Fruit fly (Drosophila melanogaster): ENCODE results near the gene CG15741.
A peak's percentile ranks its signal among the peaks of the same experiment; 100 is the strongest.

Gene CG15741

DNA sequence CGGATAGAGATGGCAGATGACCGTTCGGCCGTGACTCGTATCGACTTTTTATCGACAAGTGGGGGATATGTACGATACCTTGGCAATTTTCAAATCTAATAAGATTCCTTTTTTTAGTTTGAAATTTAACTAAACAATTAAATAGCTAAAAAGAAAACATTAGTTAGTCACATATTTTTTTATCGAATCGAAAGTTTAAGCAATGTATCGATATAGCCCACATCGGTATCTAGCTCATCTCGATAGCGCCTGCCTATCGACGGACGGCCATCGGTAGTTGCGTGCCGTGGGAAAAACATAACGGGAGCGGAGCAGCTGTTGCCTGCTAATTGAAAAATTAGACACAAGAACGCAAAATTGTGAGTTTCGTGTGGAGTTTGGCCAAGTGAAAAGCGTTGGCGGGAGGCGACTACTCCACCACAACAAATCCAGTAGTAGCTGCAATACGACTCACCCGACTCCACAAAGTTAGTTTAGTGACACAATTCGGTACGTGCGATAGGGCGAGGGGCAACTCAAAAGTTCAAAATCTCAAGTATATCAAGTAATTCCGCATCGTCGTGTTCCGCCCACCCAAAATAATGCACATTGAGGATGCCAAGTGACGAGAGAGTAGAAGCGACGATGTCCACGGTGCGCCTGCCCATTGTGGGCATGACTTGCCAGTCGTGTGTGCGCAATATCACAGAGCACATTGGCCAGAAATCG, 17.1 kb upstream of the CG15741 start, which contains the start of the genes CG10347 and ATP7:
CG10347 (minus strand) TSS at position 174 of the 708 bp plus-strand sequence.
ATP7 (plus strand) TSS at position 265 of the 708 bp plus-strand sequence.
- TF ChIP-seq CG8478 (optimal IDR thresholded peaks at IDR 0.05) = no peak
- no peak for TF ChIP-seq CTCF (optimal IDR thresholded peaks at IDR 0.05)

DNA sequence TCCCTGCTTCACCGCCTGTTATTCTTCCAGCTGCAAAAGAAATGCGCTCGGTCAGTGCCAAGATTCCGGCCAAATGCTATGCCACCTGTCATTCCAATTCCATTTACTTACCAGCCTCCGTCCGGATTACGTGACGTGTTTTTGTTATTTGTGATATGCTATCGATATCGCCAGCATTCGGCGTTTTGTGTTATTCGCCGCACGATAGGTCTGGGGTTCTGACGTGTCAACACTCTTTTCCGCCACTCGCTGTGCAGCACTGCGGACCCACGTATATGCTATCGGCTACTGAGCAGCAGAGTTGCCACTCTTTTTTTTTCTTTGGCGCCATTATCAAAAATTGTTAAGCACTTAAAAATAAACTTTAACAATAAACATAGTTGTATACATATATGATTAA, 14.5 kb upstream of the CG15741 start, which contains the start of gene p24-1:
p24-1 (minus strand) TSS at position 221 of the 400 bp plus-strand sequence.
- TF ChIP-seq CG8478 (optimal IDR thresholded peaks at IDR 0.05) (no peak), CTCF (optimal IDR thresholded peaks at IDR 0.05) (peak; percentile 32 to 39)

DNA sequence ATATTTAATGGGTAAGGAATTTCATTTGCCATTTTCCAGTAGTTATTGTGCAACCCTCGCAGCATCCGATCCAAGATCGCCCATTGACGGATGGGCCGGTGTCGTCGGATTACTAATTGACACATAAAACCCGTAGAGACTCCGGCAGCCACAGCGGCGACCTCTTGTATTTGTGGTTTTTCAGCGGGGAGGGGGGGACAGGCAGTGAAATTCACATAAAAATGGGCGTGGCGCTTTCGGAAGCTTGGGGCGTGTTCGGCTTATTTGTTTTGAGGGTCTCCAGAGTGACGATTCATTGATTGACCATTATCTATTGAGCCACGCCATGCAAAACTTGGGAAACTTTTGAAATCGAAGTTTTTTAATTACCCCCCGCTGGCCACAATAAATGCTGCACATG, 11.4 kb upstream of the CG15741 start:
- TF ChIP-seq CG8478 (optimal IDR thresholded peaks at IDR 0.05) = no peak
- TF ChIP-seq CTCF (optimal IDR thresholded peaks at IDR 0.05) = no peak

DNA sequence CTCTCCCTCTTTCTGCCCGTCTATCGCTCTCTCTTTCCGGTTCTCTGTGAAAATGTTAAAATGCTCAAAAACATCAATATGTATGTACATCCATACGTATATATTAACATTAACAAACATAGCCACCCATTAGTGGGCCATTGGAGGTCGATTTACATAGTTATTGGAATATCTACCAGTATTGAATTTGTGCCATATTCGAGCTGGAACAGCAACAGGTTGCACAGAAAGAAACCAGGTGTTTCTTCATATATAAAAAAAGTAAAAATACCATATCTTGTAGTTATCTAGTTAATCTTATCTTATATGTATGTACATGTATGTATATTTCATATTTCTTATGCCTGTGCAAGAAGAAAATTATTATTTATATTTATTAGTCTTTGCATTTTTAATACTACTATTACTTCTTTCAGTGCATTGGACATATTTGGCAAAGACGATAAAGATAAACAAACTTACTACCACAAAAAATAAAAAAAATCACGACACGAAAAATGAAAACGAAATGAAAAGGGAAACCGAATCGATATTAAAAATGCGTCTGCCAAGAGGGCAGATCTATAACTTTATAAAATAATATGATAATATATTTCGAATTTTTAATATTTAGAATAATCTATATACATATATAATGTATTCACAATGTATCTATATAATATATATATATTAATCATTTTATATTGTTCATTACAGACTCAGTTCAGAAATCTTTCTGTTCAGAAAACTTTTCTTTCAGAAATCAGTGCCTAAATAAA, 10.9 kb upstream of the CG15741 start:
- TF ChIP-seq CTCF (optimal IDR thresholded peaks at IDR 0.05) (no peak), CG8478 (optimal IDR thresholded peaks at IDR 0.05) (no peak)

DNA sequence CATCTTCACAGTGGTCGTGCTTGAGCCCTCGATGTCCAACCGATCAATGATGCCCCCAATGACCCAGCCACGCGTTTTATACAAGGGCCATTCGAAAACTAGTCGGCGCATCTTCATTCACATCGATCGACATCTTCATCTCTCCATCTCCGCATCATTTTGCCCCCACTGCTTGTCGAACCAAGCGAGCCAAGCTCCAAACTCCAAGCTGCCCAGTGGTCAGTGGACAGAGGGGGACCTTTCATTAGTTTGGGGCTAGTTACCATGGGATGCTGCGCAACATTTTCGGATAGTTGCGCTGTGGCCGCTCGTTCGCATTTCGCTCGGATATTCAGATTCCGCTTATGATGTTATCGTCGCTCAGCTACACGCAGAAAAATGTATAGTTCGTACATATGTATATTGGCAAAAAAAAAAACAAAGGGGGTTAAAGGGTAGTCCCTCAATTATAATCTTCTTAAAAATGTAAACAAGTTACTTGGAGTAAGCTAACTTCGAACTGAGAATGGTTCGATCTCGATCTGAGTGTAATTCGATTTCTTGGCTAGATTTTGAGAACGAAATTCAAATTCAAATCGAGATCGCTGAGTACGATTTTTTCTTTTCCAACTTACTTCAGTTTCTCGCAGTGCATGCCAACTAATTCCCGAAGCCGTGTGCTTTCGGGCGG, 8.4 kb upstream of the CG15741 start, which contains the start of gene CG15740:
CG15740 (minus strand) TSS at position 51 of the 670 bp plus-strand sequence.
- no peak for TF ChIP-seq CG8478 (optimal IDR thresholded peaks at IDR 0.05)

DNA sequence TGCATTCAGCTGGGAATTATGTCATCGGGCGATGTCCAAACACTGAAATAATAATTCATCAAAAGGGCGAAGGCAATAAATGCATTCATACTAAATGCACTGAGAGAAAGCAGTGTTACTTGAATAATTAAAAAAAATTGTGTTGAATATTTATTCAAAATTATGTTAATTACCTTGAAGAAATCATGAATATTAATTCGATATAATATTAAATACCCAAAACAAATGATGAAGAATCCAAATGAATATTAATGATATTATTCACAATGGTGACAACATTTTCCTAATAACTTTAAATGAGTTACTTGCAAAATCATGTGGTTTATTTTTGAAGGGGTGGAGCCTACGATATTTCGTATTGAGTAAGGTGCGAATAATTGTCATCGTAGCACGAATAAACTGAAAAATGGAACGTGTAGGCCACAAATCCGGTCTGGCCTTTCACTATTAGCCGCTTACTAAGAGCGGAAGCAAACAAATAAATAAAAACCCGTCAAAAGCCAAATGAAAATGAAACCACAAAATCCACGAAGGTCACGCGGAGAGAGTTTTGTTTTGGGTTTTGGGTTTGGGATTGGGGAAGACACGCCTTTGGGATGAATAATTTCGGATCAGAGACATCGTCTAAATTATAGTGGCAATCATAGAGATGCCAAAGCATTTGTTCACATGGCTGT, 4.0 kb upstream of the CG15741 start:
- no peak for TF ChIP-seq CTCF (optimal IDR thresholded peaks at IDR 0.05)
- no peak for TF ChIP-seq CG8478 (optimal IDR thresholded peaks at IDR 0.05)

DNA sequence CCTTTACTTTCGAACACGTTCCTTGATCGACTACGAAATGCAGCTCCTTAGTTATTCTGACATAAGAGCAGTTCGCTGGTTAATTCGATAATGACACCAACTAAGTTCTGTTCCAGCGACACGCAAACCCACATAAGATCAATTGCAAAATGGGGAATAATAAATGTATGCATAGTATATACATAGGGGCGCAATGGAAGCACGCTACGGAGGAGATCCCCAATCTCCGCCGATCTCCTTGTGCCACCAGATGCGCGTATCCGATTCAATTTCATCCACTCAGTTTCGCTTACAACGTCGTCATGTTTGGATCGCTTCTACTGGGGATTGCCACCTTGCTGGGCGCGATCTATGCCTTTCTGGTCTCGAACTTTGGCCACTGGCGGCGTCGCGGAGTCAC, 1.5 kb upstream of the CG15741 start, which contains the start of gene Cyp28c1:
Cyp28c1 (plus strand) TSS at position 301 of the 400 bp plus-strand sequence.
- TF ChIP-seq CTCF (optimal IDR thresholded peaks at IDR 0.05) (no peak), CG8478 (optimal IDR thresholded peaks at IDR 0.05) (no peak)

DNA sequence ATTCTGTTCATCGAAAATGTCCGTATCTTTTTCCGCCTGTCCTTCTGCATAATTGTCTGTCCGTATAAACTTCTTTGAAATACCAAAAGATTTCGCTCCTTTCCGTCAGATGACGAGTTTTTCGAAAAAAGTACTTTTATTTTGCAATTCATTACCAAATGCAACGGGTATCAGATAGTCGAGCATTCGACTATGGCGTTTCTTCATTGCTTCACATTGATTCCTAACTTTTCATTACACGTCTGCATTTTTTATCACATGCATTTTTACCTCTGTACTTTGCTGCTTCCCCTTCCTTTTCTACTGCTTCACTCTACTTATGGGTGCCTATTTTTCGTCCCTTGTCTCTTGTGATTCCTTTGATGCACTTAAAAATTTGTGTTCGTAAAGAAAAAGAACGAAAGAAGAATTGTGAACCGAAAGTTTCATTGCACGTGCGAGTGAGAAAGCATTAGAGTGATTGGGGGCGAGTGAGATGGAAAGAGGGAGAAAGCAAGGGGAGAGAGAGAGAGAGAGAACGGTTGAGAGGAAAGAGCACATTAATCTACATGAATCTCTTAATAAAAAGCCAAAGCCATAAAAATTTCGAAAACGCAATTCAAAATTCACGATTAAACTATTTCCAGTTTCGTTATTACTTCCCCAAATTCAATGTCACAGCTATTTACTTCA, 9.4 kb downstream of the CG15741 start:
- TF ChIP-seq CTCF (optimal IDR thresholded peaks at IDR 0.05) (no peak), CG8478 (optimal IDR thresholded peaks at IDR 0.05) (no peak)

DNA sequence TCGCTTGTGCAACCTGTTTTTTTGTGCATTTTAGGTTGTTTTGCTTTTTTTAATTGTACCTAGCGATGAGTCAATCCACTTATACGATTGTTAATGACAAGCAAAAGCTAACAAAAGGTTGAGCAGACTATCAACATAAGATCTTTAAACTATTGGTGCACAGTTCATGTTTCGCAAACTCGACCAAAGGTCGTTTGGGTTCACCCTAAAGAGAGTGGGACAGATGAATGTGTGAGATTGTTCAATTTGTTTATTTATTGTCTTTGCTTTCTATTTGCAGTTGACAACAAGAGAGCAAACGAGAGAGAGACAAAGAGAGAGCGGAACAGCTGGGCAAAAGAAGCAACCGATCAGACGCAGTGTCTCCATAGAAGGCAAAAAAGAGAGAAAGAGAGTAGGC, 14.8 kb downstream of the CG15741 start:
- TF ChIP-seq CG8478 (optimal IDR thresholded peaks at IDR 0.05) = no peak
- TF ChIP-seq CTCF (optimal IDR thresholded peaks at IDR 0.05) = no peak

DNA sequence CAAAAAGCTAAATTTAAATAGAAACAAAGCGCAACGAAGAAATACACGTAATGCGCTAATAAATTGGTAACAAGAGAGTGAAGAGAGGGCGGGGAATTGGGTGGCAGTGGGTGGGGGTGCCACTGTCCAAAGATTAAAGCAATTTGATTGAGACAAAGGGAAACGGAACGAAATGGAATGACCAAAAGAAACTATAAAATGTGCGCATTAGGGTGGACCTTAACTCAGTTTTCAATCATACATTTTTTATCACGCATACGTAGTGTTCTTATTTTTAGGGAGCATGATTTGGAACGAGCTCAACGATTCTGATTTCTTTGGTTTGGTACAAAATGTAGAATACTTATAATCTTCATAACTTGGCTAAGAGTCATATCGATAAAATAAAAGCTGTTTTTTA, 15.9 kb downstream of the CG15741 start:
- TF ChIP-seq CTCF (optimal IDR thresholded peaks at IDR 0.05) = no peak
- no peak for TF ChIP-seq CG8478 (optimal IDR thresholded peaks at IDR 0.05)

DNA sequence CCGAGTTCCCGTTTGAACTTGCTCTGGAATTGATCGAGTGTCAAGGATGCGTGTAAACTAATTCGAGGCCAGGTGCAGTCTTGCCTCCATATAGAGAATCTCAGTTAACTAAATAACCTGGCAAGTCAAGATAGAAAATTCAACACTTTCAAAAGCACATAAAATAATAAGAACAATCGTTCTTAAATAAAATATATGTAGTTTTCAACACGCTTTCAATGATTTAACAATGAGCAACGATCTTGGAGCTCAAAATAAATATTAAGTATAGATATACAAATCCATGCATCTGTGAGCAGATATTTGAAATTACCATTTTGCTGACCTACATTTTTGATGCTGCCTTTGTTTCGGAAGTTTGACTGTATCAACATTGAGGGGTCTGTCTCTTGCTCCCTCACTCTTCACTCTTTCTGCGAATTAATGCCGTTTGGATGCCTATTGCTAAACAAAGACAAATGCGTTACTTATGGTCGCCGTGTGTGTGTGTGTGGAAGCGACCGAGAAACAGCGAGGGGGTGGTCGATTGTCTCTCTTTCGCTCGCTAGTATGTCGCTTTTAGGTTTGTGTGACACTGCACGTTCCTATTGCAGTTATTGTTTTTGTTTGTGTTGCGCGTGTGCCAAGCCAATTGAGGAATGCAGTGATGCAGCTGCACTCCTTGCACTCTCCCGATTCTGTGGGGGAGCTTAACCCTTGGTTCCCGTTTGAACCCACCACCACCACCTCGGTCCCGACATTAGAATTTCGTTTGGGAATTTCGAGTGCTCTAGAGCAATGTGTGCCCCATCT, 17.3 kb downstream of the CG15741 start:
- TF ChIP-seq CTCF (optimal IDR thresholded peaks at IDR 0.05) (no peak), CG8478 (optimal IDR thresholded peaks at IDR 0.05) (no peak)

DNA sequence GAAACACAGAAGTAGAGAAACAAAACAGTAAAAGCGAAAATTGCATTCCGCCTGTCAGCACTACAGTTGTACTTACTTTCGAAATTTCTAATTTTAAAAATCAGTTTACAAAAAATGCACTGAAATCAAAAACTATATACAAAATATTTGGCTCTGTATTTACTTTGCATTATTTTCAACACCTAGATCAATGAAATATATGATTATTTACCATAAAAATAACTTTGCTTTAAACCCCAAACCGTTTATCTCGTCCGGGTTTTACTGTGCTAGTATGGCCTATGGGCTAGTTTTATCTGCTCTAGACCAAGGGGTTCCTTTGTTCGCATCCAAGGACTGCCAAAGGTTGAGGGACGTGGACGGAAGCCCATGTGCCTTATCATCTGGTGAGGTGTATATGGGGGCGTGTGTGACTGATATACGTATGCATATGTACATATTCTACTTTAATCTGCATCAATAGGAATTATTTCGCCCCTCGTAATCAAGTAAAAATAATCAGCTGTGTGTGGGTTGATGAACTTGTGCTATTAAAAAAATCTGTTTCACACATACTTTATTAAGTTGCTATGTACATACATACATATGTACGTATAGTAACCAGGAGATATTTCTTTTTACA, 18.5 kb downstream of the CG15741 start:
- TF ChIP-seq CTCF (optimal IDR thresholded peaks at IDR 0.05) = no peak

DNA sequence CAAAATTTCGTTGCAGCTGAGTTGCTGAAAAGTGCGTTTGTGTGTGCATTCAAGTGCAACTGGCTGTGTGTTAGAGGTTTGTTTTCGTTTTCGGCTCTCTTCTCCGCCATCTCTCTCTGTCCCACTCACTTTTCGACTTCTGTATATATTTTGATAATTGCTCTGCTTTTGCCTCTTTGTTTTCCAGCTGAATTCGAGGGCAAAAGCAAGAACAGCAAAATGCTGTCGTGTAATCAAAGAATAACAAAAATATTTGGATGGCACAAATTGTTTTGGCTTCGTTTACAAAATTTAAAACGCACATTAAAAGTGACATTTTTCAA, 19.1 kb downstream of the CG15741 start:
- TF ChIP-seq CTCF (optimal IDR thresholded peaks at IDR 0.05) (no peak), CG8478 (optimal IDR thresholded peaks at IDR 0.05) (no peak)
